Worm (Caenorhabditis elegans): ENCODE measurements around the gene tftc-5.

The tftc-5 gene

DNA sequence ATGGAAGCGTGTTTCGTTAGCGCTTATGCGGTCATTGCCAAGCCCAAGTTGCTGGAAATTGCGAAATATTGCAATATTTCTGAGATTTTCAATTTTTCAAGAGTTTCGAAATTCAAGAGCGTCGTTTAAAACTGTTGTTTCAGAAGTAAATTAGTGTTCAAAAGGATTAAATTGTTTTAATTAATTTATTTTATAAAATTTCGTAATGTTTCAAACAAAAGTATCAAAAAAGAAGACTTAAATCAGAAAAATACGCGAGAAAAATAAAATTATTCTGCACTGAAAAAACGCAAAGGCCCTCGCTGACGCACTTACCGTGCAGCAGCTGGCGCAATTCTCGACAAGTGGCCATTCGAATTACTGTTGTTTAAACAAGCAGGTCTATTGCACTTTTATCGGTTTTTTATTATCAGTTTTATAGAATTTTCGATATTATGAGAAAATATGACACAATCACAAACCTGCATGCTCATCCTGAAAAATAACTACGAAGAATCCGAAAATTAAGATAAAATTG is 17.8 kb upstream of the tftc-5 start, which contains the start of gene tif-1A:
Gene tif-1A (minus strand): TSS at position 51 of the 517 bp plus-strand sequence.
- TF ChIP-seq egl-27 (tag; optimal IDR thresholded peaks at IDR 0.05) (no peak), F16B12.6 (tag; optimal IDR thresholded peaks at IDR 0.05) (peak; percentile 67), ceh-88 (GFP tag; IDR thresholded peaks at IDR 0.05) (peak; percentile 51; the same call in 1 of the 2 replicates), mdl-1 (tag; optimal IDR thresholded peaks at IDR 0.05) (peak in 1 of 2 experiments; percentile 67), fkh-8 (tag; optimal IDR thresholded peaks at IDR 0.05) (peak; percentile 62), tlp-1 (tag; optimal IDR thresholded peaks at IDR 0.05) (no peak), nhr-11 (tag; optimal IDR thresholded peaks at IDR 0.05) (peak; percentile 18), irx-1 (tag; optimal IDR thresholded peaks at IDR 0.05) (peak; percentile 77), snpc-4 (tag; optimal IDR thresholded peaks at IDR 0.05) (peak; percentile 82), isw-1 (GFP tag; IDR thresholded peaks at IDR 0.05) (peak; percentile 64), hlh-17 (GFP tag; optimal IDR thresholded peaks at IDR 0.05; ENCODE audit: borderline replicate concordance) (no peak), nhr-20 (tag; optimal IDR thresholded peaks at IDR 0.05) (peak; percentile 87), grh-1 (GFP tag; IDR thresholded peaks at IDR 0.05) (peak; percentile 42; the same call in 1 of the 2 replicates), ceh-90 (tag; optimal IDR thresholded peaks at IDR 0.05) (no peak), sptf-1 (tag; optimal IDR thresholded peaks at IDR 0.05) (no peak), lin-14 (GFP tag; optimal IDR thresholded peaks at IDR 0.05) (peak; percentile 84), fkh-4 (tag; optimal IDR thresholded peaks at IDR 0.05; ENCODE audit: borderline replicate concordance) (peak; percentile 34), egl-13 (tag; optimal IDR thresholded peaks at IDR 0.05) (peak; percentile 63), nhr-47 (tag; optimal IDR thresholded peaks at IDR 0.05) (peak; percentile 90), nhr-71 (tag; optimal IDR thresholded peaks at IDR 0.05) (peak; percentile 90), lin-39 (tag; optimal IDR thresholded peaks at IDR 0.05) (peak; percentile 88), lir-3 (tag; optimal IDR thresholded peaks at IDR 0.05; ENCODE audit: poor library complexity) (peak; percentile 10), pqm-1 (tag; optimal IDR thresholded peaks at IDR 0.05) (no peak), zip-4 (GFP tag; optimal IDR thresholded peaks at IDR 0.05) (peak; percentile 72), aha-1 (tag; optimal IDR thresholded peaks at IDR 0.05) (no peak), mab-9 (GFP tag; IDR thresholded peaks at IDR 0.05) (no peak), pax-3 (tag; optimal IDR thresholded peaks at IDR 0.05) (peak; percentile 53), unc-86 (tag; optimal IDR thresholded peaks at IDR 0.05) (peak; percentile 76), ztf-11 (tag; optimal IDR thresholded peaks at IDR 0.05) (peak in 1 of 2 experiments; percentile 61), ama-1 (optimal IDR thresholded peaks at IDR 0.05) (no peak), sox-4 (tag; optimal IDR thresholded peaks at IDR 0.05) (peak; percentile 30), unc-62 (GFP tag; optimal IDR thresholded peaks at IDR 0.05) (no peak), pag-3 (tag; optimal IDR thresholded peaks at IDR 0.05; ENCODE audit: borderline replicate concordance, insufficient read depth) (no peak), unc-30 (tag; optimal IDR thresholded peaks at IDR 0.05) (no peak), hpl-2 (GFP tag; optimal IDR thresholded peaks at IDR 0.05) (peak; percentile 76), xbp-1 (tag; optimal IDR thresholded peaks at IDR 0.05) (peak; percentile 83), C16A3.4 (tag; optimal IDR thresholded peaks at IDR 0.05) (peak; percentile 83), hlh-4 (tag; optimal IDR thresholded peaks at IDR 0.05) (no peak), tbx-2 (tag; optimal IDR thresholded peaks at IDR 0.05) (peak; percentile 82), nhr-237 (tag; optimal IDR thresholded peaks at IDR 0.05) (peak; percentile 13), C34B4.2 (tag; optimal IDR thresholded peaks at IDR 0.05) (no peak), nhr-19 (GFP tag; conservative IDR thresholded peaks at IDR 0.05) (peak; percentile 83), nhr-12 (tag; optimal IDR thresholded peaks at IDR 0.05) (no peak), unc-98 (GFP tag; IDR thresholded peaks at IDR 0.05) (no peak), elt-3 (tag; optimal IDR thresholded peaks at IDR 0.05) (peak in 3 of 6 experiments; percentile 3 to 74 (median 56)), efl-1 (optimal IDR thresholded peaks at IDR 0.05) (peak; percentile 76 to 83), efl-1 (GFP tag; optimal IDR thresholded peaks at IDR 0.05 in 1 of 2) (peak; percentile 78 to 98), lin-13 (GFP tag; optimal IDR thresholded peaks at IDR 0.05) (peak; percentile 69), ces-1 (GFP tag; optimal IDR thresholded peaks at IDR 0.05) (no peak), zag-1 (tag; optimal IDR thresholded peaks at IDR 0.05) (no peak), ztf-4 (tag; optimal IDR thresholded peaks at IDR 0.05) (peak; percentile 31), aly-2 (tag; optimal IDR thresholded peaks at IDR 0.05) (peak; percentile 9), dpl-1 (GFP tag; optimal IDR thresholded peaks at IDR 0.05) (peak; percentile 79 to 85 (median 84))

Measured in whole organism, L1 larva.